Worm (Caenorhabditis elegans) whole organism, early embryonic: ENCODE results near the gene rgs-4.

Source experiments
- hmg-4 ChIP-seq: fragments of 200-800 bp; sonication (Bioruptor generic); optimal IDR thresholded peaks from 2 replicates; lab custom pipeline; 2018; ENCODE audit warnings: mild to moderate bottlenecking, missing genetic modification characterization, missing compliant biosample characterization
- pes-1 ChIP-seq: fragments of 200-800 bp; sonication (Bioruptor generic); IDR thresholded peaks from 2 replicates; pipeline ENCODE4 v1.3.6; 2022; ENCODE audit warnings: missing genetic modification reagents, missing genetic modification characterization, missing compliant biosample characterization
- tbx-37 ChIP-seq: fragments of 200-800 bp; sonication (Bioruptor generic); conservative IDR thresholded peaks from 2 replicates; pipeline ENCODE4 v1.3.6; 2022; ENCODE audit warnings: missing genetic modification reagents, missing genetic modification characterization, missing compliant biosample characterization

DNA sequence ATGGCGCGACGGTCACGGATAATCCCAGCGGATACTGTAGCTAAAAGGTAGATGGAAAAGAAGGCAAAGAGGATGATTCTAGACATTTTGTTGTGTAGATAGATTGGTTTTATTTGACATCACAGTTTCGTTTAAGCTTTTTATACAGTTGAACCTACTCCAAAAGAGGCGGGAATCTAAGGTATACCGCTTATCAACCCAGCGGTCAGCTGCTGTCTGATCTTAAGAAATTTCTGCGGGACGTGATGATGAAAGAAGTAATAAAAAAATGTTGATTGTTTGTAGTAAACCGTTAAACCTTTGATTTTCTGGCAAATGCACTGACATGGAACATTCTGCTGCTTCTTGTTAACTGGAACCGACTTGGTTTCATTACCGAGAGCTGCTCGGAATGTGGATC, 38.5 kb upstream of the rgs-4 start, which contains the start of gene nspe-6:
- TF ChIP-seq pes-1 (GFP tag; lab: Robert Waterston, UW) (no peak), hmg-4 (GFP tag; lab: Kevin White, UChicago) (no peak), tbx-37 (GFP tag; lab: Robert Waterston, UW) (no peak)
